Worm (Caenorhabditis elegans) whole organism, dauer: ENCODE results near the gene gba-2.
"Not testable (repeated sequence)": the region's sequence is repeated elsewhere in the genome, so short reads cannot be mapped to it uniquely, and the experiment has no call there.

Experiments used
- unc-62 ChIP-seq: sonication (generic microtip); optimal IDR thresholded peaks from 2 replicates; lab custom pipeline; 2017; ENCODE audit warnings: missing biosample characterization, missing genetic modification reagents, missing genetic modification characterization

gba-2 gene

DNA sequence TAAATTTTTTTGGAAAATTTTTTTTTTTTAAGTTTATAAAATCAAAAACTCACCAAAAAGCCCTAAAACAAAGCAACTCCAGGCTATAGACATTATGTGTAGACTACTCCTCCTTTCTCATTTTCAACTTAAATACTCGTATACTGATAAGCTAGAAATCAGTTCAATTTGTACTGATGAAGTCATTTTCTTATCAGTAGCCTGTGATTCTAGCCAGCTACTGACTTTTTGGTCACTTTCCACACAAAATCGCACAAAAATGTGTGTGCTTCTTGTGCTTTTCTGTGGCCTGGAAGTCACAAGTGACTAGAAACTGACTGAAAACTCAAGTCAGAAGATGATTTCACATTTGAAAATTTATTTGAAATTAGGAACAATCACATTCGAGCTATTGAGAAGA lies at the start of gene gba-2:
Gene gba-2 (minus strand): TSS at position 106 of the 400 bp plus-strand sequence.
- no peak for TF ChIP-seq unc-62 (GFP tag; lab: Kevin White, UChicago)

DNA sequence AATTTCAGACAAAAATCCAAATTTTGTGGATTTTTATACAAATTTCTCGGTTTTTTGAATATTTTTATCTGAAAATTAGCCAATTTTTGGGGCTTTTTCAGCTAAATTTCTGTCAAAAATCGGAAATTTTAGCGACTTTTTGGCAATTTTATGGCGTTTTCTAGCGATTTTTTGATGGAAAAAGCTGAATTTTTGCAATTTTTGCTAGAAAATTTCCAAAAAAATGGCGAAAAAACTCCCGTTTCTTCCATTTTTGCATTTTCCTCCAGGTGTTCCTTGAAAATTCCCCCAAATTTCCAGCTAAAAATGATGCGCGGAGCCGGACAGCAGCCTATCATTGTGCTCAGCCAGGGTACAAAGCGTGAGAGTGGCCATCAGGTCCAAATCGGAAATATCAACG lies 47.0 kb upstream of the gba-2 start, which contains the start of gene cct-3:
Gene cct-3 (plus strand): TSS at position 301 of the 400 bp plus-strand sequence.
- TF ChIP-seq unc-62 (GFP tag; lab: Kevin White, UChicago): no peak

DNA sequence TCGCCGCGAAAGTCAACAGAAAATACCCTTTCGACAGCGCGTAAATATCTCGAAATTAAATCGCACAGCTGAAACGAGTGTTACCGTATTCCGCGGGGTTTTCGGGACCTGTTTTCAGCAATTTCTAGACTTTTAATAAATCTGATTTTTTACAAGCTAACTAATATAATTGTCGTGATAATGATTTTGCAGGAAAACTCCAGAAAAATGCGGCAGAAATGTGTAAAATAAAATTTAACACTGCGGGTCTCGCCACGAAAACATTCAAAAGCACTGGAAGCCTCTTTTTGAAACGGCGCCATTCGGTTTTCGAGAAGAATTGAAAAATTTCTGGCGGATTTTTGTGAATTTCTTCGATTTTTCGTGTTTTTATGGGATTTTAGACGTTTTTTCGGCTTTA lies 46.2 kb upstream of the gba-2 start, which contains the start of gene F54A3.6:
Gene F54A3.6 (minus strand): TSS at position 42 of the 400 bp plus-strand sequence.
- not testable (repeated sequence) for TF ChIP-seq unc-62 (GFP tag; lab: Kevin White, UChicago)

DNA sequence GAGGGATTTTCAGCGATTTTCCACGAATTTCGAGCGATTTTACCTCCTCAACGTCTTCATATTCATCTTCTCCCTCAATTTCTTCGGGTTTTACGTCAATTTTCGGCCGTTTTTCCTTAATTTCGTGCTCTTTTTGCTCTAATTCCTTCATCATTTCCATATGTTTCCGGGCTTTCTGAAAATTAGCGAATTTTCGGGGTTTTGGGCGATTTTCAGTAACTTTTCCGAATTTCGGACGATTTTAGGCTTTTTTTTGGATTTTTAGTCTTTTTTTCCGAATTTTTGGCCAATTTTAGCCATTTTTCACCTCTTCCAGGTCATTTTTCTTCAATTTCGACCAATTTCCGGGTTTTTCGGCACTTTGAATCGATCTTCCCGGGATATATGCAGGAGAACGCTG lies 44.1 kb upstream of the gba-2 start:
- no peak for TF ChIP-seq unc-62 (GFP tag; lab: Kevin White, UChicago)

DNA sequence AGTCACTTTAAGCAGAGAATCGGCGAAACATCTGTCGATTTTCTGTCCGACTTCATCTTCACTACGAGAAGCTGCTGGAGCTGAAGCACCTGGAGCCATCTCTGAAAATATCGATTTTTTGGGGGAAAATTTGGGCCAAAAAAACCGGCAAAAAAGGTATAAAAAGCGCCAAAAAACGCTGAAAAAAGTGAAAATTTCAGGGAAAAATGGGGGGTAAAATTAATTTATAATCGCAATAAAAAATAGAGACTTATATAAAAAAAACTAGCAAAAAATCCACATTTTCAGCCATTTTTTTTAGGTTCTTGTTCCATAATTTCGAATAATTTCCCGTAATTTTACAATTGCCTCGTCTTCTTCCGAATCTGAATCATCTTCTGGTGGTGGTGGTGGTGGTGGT lies 39.4 kb upstream of the gba-2 start, which contains the start of gene F54A3.5:
Gene F54A3.5 (minus strand): TSS at position 101 of the 400 bp plus-strand sequence.
- no peak for TF ChIP-seq unc-62 (GFP tag; lab: Kevin White, UChicago)

DNA sequence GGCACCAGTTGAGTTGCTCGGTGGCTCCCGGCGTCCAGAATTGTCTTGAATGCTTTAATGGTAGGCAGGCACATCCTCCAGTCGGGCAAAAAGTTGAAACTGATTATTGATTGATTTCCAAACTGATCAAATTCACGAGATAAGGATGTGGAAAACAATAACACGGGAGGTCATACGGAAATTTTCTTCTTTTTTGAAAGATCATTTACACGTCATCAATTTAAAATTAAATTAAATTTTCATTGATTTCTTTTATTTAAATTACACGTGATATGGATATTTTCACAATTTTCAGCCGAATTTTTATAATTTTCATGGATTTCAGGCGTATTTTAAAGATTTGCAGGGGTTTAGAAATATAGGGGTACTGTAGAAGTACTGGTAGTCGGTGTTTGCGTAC lies 37.2 kb upstream of the gba-2 start, which contains the start of gene cbs-2:
Gene cbs-2 (minus strand): TSS at position 101 of the 400 bp plus-strand sequence.
- TF ChIP-seq unc-62 (GFP tag; lab: Kevin White, UChicago): no peak

DNA sequence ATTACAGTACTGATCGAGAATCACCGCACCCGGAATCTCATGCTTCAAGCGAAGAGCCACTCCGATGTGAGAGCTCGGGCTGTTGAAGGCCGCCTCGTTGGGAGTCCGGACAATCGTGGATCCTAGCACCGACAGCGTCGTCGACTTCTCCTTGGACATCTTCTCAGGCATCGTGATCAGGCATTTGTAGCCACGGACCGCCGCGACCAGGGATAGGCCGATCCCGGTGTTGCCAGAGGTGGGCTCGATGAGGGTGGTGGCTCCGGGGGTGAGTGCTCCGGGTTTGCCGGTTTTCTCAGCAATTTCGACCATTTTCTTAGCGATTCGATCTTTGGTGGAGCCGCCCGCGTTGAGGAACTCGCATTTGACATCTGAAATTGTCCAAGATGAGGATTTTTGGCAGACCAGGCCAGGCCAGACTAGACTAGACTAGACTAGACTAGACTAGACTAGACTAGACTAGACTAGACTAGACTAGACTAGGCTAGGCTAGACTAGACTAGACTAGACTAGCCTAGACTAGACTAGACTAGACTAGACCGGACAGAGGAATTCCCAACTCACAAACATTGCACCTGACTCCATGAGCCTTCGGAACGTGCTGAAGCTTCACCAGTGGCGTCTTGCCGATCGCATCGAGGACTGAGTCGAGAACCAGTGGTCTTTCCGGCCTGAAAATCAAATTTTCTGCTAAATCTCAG lies 35.1 kb upstream of the gba-2 start:
- no peak for TF ChIP-seq unc-62 (GFP tag; lab: Kevin White, UChicago)

DNA sequence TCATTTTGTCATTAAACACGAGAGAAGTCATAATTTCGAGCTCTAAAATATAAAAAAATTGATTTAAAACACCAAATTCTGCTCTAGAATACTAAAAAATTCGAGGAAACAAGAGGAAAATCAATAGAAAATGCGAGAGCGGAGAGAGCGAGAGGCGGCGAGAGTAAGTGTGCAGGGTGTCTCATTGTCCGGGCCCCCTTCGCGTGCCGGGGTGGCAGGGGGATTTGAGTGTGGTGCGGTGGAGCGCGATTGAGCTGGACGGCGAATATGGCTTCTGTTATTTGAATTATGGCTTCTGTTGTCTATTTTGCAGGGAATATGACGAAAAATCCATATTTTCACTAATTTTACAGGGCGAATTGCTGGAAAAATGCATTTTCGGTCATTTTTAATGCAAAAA lies 33.6 kb upstream of the gba-2 start, which contains the start of gene Y59C2A.3:
Gene Y59C2A.3 (minus strand): TSS at position 42 of the 400 bp plus-strand sequence.
- no peak for TF ChIP-seq unc-62 (GFP tag; lab: Kevin White, UChicago)

DNA sequence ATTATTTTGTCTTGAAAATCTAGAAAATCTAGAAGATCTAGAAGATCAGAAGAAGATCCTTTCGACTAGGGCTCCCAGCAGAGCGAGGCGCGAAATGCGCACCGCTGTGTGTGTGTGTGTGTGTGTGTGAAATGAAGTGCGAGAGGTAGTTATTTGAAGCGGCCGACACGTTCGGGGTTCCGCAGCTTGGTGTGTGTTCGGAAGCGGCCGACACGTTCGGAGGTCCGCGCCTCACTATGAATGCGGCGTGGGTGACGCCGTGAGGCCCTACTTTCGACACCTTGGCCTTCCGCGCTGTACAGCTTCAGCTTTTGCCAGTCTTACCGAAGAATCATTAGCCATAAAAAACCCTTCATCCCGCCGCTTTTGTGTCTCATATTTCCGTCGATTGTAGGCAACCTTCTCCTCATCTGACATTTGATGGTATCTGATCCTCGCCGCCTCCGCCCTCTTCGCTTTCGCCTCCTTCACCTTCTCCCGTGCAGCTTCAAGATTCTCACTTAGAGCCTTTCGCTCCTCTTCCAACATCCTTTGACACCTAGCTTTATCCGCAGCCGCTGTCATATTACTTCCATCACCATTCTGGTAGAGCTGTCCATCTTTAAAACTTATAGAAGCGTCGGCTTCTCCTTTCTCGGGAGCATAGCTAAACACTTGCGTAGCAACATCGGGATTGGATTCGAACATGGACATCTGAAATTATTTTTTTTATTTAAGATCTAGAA lies 30.9 kb upstream of the gba-2 start:
- no peak for TF ChIP-seq unc-62 (GFP tag; lab: Kevin White, UChicago)

DNA sequence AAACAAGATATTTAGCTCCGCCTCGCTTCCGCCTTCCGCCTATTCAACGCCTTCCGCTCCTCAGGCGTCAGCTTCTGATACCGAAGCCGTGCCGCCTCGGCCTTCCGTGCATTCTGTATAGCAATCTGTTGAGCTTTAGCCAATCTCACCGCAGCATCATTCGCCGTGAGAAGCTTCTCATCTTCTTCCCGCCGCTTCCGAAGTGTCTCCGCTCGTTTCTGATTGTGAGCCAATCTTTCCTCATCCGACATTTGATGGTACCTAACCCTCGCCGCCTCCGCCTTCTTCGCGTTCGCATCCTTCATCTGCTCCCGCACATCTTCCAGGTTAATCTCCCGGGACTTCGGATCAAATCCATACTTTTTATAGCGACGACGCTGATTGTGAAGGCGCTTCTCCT lies 29.3 kb upstream of the gba-2 start:
- TF ChIP-seq unc-62 (GFP tag; lab: Kevin White, UChicago): no peak

DNA sequence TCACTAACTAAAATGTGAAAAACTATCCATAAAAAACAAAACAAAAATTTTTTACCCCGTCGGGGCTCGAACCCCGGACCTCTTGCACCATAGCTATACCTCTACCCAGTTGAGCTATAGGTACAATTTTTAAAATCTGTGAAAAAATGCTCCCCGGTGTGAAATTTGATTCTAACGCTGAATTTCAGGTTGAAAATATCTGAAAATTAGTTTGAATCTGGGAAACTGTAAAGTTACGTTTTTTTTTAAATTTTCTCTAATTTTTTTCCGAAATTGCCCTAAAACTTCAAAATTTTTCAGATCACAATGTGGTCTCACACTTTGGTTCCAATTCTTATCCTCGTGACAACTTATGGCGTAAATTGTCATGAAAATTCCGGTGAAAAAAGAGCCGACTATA lies 21.6 kb upstream of the gba-2 start, which contains the start of gene Y59C2A.1:
Gene Y59C2A.1 (plus strand): TSS at position 301 of the 400 bp plus-strand sequence.
- TF ChIP-seq unc-62 (GFP tag; lab: Kevin White, UChicago): no peak

DNA sequence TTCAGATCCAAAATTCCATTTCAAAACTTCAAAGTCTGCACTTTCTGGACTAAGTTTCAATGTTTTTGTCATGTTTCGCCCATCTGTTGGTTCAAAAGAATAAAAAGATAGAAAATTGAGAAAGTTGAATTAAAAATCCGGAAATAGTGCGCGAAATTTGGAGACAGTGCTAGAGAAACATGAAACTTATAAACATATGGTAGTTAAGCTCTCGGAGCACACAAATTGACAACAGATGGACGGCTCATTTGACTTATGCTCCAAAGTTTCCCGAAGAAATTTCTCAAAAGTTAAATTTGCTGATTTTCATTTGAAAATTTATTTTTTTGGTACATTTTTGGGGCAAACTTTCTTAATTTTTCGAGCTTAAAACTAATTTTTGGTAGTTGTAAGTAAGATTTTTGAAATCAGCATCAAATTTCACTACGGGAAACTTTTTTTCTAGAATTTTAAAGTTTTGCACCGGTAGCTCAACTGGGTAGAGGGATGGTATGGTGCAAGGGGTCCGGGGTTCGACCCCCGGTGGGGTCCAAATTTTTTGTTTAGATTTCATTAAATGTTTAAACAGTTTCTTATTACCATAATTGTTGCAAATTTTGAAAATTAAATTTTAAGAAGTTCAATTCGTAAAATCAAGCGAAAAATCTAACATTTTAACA lies 20.0 kb upstream of the gba-2 start:
- no peak for TF ChIP-seq unc-62 (GFP tag; lab: Kevin White, UChicago)

DNA sequence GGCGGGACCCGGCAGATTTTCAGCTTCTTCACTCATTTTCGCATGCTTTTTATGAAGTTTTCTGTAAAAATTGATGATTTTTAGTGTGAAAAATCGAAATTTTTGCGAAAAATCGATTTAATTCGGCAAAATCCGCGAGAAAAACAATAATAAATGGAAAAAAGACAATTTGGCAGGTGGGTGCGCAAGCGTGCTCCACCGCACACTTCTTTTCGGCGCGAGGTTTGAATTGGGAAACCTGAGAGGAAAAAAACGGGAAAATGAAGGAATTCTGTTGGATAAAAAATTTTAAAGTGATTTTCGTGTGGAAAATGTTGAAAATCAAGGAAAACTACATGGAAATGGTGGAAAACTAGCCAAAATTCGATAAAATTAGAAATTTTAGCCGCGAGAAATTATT lies 17.8 kb upstream of the gba-2 start, which contains the start of gene Y59C2A.2:
Gene Y59C2A.2 (minus strand): TSS at position 61 of the 400 bp plus-strand sequence.
- no peak for TF ChIP-seq unc-62 (GFP tag; lab: Kevin White, UChicago)

DNA sequence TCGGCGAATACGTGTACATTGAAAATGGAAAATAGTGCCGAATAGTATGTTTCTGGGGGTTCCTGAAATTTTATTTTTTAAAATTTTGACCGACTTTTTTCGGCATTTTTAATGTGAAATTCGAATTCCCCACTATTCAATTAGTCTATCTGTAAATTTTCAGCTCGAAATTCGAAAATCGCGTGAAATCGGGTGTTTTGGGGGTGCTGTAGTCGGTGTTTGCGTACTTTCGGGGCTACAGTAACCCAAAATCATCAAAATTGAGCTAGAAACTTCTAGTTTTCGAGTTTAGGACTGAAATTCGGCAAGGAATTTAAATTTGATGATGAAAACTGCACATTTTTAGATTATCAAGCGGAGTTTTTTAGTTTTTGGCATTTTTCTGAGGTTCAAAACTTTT lies 15.9 kb upstream of the gba-2 start:
- TF ChIP-seq unc-62 (GFP tag; lab: Kevin White, UChicago): no peak

DNA sequence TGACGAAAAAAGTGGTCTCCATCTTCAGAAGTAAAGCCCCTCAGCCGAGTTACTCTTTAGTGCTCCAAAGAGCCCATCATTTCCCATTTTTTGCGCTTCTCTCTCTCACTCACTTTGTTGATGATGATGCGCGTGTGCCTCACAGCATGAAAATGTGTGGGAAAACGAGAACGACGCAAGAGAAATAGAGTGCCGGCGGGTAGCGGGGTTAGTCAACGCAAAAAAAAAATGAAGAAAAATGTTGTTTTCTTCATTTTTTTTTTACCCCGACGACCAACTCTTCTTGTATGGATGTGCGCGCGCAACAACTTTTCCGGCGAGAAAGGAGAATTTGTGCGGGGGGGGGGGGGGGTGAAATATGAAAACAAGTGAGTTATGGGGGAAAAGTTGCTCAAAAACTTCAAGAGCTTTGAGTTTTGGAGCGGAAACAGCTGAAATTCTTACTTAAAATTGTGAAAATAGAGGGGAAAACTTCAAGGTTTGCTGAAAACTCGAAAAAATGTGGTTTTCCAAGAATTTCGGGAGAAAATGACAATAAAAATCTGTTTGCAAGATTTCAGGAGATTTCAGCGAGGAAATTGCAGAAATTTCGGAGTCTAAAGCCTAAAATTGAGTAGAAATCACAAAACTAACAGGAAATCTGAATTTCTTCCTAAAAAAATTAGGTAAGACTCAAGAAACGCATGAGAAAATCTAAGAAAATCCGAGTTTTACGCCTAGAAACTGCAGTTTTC lies 11.5 kb upstream of the gba-2 start, which contains the start of gene C33C12.1:
Gene C33C12.1 (plus strand): TSS at position 684 of the 734 bp plus-strand sequence.
- TF ChIP-seq unc-62 (GFP tag; lab: Kevin White, UChicago): no peak
